Worm (Caenorhabditis elegans) whole organism, late embryonic: ENCODE measurements around the gene C18A11.1.

Experiments used
- ama-1 ChIP-seq: fragments of 150-350 bp; optimal IDR thresholded peaks from 2 replicates; lab custom pipeline; 2014
- ceh-24 ChIP-seq: sonication (generic microtip); optimal IDR thresholded peaks from 2 replicates; lab custom pipeline; 2016; ENCODE audit warnings: mild to moderate bottlenecking, missing genetic modification characterization, missing compliant biosample characterization

ce11 chrX:8110193-8110592 is 41.1 kb downstream of the C18A11.1 start, which contains the start of gene K07E3.1:
- TF ChIP-seq ama-1 (lab: Kevin White, UChicago) (no peak), ceh-24 (tag; lab: Kevin White, UChicago) (no peak)
